Worm (Caenorhabditis elegans) whole organism, L1 larva: ENCODE data around the gene sqst-3.
"Not testable (repeated sequence)": the region's sequence is repeated elsewhere in the genome, so short reads cannot be mapped to it uniquely, and the experiment has no call there.

Experiments
- C04F5.9 ChIP-seq: sonication (generic microtip); optimal IDR thresholded peaks from 2 replicates; lab custom pipeline; 2016; ENCODE audit warnings: missing genetic modification characterization, missing compliant biosample characterization
- C16A3.4 ChIP-seq: fragments of 150-350 bp; optimal IDR thresholded peaks from 2 replicates; lab custom pipeline; 2014; ENCODE audit warnings: missing biosample characterization, missing genetic modification characterization
- C34B4.2 ChIP-seq: sonication (generic microtip); optimal IDR thresholded peaks from 2 replicates; lab custom pipeline; 2017; ENCODE audit warnings: mild to moderate bottlenecking, missing genetic modification characterization, missing compliant biosample characterization
- F16B12.6 ChIP-seq: fragments of 150-350 bp; optimal IDR thresholded peaks from 2 replicates; lab custom pipeline; 2014; ENCODE audit warnings: missing biosample characterization, missing genetic modification characterization
- Y116A8C.19 ChIP-seq: sonication (generic microtip); optimal IDR thresholded peaks from 2 replicates; lab custom pipeline; 2016; ENCODE audit warnings: missing compliant biosample characterization, missing genetic modification characterization, borderline replicate concordance
- ama-1 ChIP-seq: fragments of 150-350 bp; optimal IDR thresholded peaks from 2 replicates; lab custom pipeline; 2014
- ceh-82 ChIP-seq, 3 experiments: fragments of 150-350 bp in 1 of 3; sonication (generic microtip) in 2 of 3; optimal IDR thresholded peaks; 2 replicates each; lab custom pipeline; 2014 to 2017; ENCODE audit warnings: missing biosample characterization in 3 of 3, missing genetic modification characterization in 3 of 3
- dpl-1 ChIP-seq, 3 experiments: fragments of 150-350 bp in 2 of 3; sonication (generic microtip) in 1 of 3; optimal IDR thresholded peaks; 2 replicates each; lab custom pipeline; 2014 to 2017; ENCODE audit warnings: missing biosample characterization in 3 of 3, missing genetic modification characterization in 3 of 3, missing genetic modification reagents in 3 of 3
- efl-1 ChIP-seq, 4 experiments: fragments of 150-350 bp; optimal IDR thresholded peaks in 3 of 4; peaks in 1 of 4; 1 replicate in 1 of 4; 2 replicates in 3 of 4; lab custom pipeline; 2014; ENCODE audit warnings: missing biosample characterization in 2 of 4, missing genetic modification characterization in 2 of 4, missing genetic modification reagents in 2 of 4
- egl-13 ChIP-seq: sonication (generic microtip); optimal IDR thresholded peaks from 2 replicates; lab custom pipeline; 2016; ENCODE audit warnings: missing genotype, missing genetic modification reagents, missing genetic modification characterization, missing compliant biosample characterization
- elt-3 ChIP-seq, 6 experiments: fragments of 150-350 bp in 1 of 6; sonication (generic microtip); optimal IDR thresholded peaks; 2 replicates each; lab custom pipeline; 2017 to 2018; ENCODE audit warnings: missing biosample characterization in 6 of 6, missing genetic modification characterization in 6 of 6, inconsistent platforms in 1 of 6
- ets-5 ChIP-seq: fragments of 200-800 bp; sonication (Bioruptor generic); IDR thresholded peaks from 2 replicates; pipeline ENCODE4 v1.3.6; 2022; ENCODE audit warnings: missing genetic modification characterization, missing compliant biosample characterization
- fkh-10 ChIP-seq: sonication (generic microtip); optimal IDR thresholded peaks from 2 replicates; lab custom pipeline; 2017; ENCODE audit warnings: missing biosample characterization, missing genetic modification reagents, missing genetic modification characterization
- fkh-8 ChIP-seq: sonication (generic microtip); optimal IDR thresholded peaks from 2 replicates; lab custom pipeline; 2016; ENCODE audit warnings: mild to moderate bottlenecking, missing genetic modification characterization, missing compliant biosample characterization
- fos-1 ChIP-seq: fragments of 150-350 bp; optimal IDR thresholded peaks from 2 replicates; lab custom pipeline; 2014; ENCODE audit warnings: missing biosample characterization, missing genetic modification characterization
- hlh-4 ChIP-seq: sonication (generic microtip); optimal IDR thresholded peaks from 2 replicates; lab custom pipeline; 2016; ENCODE audit warnings: mild to moderate bottlenecking, missing genetic modification characterization, missing compliant biosample characterization
- hpl-2 ChIP-seq: fragments of 150-350 bp; optimal IDR thresholded peaks from 2 replicates; lab custom pipeline; 2014; ENCODE audit warnings: missing biosample characterization, missing genetic modification reagents, missing genetic modification characterization
- irx-1 ChIP-seq: sonication (generic microtip); optimal IDR thresholded peaks from 2 replicates; lab custom pipeline; 2016; ENCODE audit warnings: missing genetic modification characterization, missing compliant biosample characterization
- isw-1 ChIP-seq: fragments of 200-800 bp; sonication (Bioruptor generic); IDR thresholded peaks from 2 replicates; pipeline ENCODE4 v1.3.6; 2022; ENCODE audit warnings: missing genetic modification characterization, missing compliant biosample characterization
- lin-39 ChIP-seq: fragments of 150-350 bp; optimal IDR thresholded peaks from 2 replicates; lab custom pipeline; 2014; ENCODE audit warnings: missing biosample characterization, missing genetic modification reagents, missing genetic modification characterization
- lsy-2 ChIP-seq, 2 experiments: fragments of 150-350 bp; optimal IDR thresholded peaks; 2 replicates each; lab custom pipeline; 2014; ENCODE audit warnings: missing biosample characterization in 2 of 2, missing genetic modification characterization in 2 of 2
- mef-2 ChIP-seq: fragments of 150-350 bp; optimal IDR thresholded peaks from 2 replicates; lab custom pipeline; 2014; ENCODE audit warnings: missing biosample characterization, missing genetic modification characterization
- nhr-20 ChIP-seq: sonication (generic microtip); optimal IDR thresholded peaks from 2 replicates; lab custom pipeline; 2016; ENCODE audit warnings: mild to moderate bottlenecking, missing genetic modification characterization, missing compliant biosample characterization
- nhr-47 ChIP-seq: sonication (generic microtip); optimal IDR thresholded peaks from 2 replicates; lab custom pipeline; 2016; ENCODE audit warnings: mild to moderate bottlenecking, missing genetic modification characterization, moderate library complexity, missing compliant biosample characterization
- nhr-76 ChIP-seq: sonication (generic microtip); optimal IDR thresholded peaks from 2 replicates; lab custom pipeline; 2017; ENCODE audit warnings: missing biosample characterization, missing genetic modification characterization
- nhr-84 ChIP-seq: sonication (generic microtip); optimal IDR thresholded peaks from 2 replicates; lab custom pipeline; 2017; ENCODE audit warnings: missing biosample characterization, missing genetic modification characterization
- nhr-90 ChIP-seq: sonication (generic microtip); optimal IDR thresholded peaks from 2 replicates; lab custom pipeline; 2016; ENCODE audit warnings: mild to moderate bottlenecking, missing genetic modification characterization, missing compliant biosample characterization; ENCODE audit not compliant: poor library complexity
- pax-3 ChIP-seq: fragments of 200-800 bp; sonication (Bioruptor generic); optimal IDR thresholded peaks from 2 replicates; lab custom pipeline; 2018; ENCODE audit warnings: mild to moderate bottlenecking, missing genetic modification characterization, moderate library complexity, missing compliant biosample characterization
- pqm-1 ChIP-seq: sonication (generic microtip); optimal IDR thresholded peaks from 3 replicates; lab custom pipeline; 2017; ENCODE audit warnings: missing biosample characterization, missing genetic modification characterization
- snu-23 ChIP-seq: sonication (generic microtip); optimal IDR thresholded peaks from 2 replicates; lab custom pipeline; 2016; ENCODE audit warnings: missing genetic modification characterization, missing compliant biosample characterization
- sptf-1 ChIP-seq: fragments of 150-350 bp; optimal IDR thresholded peaks from 2 replicates; lab custom pipeline; 2014; ENCODE audit warnings: missing biosample characterization, missing genetic modification characterization
- tbx-2 ChIP-seq: sonication (generic microtip); optimal IDR thresholded peaks from 2 replicates; lab custom pipeline; 2016; ENCODE audit warnings: missing genetic modification characterization, missing compliant biosample characterization
- tlp-1 ChIP-seq: fragments of 150-350 bp; optimal IDR thresholded peaks from 2 replicates; lab custom pipeline; 2014; ENCODE audit warnings: missing biosample characterization, missing genetic modification characterization
- unc-30 ChIP-seq: sonication (generic microtip); optimal IDR thresholded peaks from 2 replicates; lab custom pipeline; 2017; ENCODE audit warnings: missing biosample characterization, missing genetic modification characterization
- unc-62 ChIP-seq: fragments of 150-350 bp; optimal IDR thresholded peaks from 2 replicates; lab custom pipeline; 2014; ENCODE audit warnings: missing biosample characterization, missing genetic modification reagents, missing genetic modification characterization
- unc-98 ChIP-seq: fragments of 200-800 bp; sonication (Bioruptor generic); IDR thresholded peaks from 2 replicates; pipeline ENCODE4 v1.3.6; 2022; ENCODE audit warnings: missing genetic modification characterization, missing compliant biosample characterization
- vab-15 ChIP-seq: sonication (generic microtip); optimal IDR thresholded peaks from 2 replicates; lab custom pipeline; 2017; ENCODE audit warnings: missing genotype, mild to moderate bottlenecking, missing genetic modification characterization, missing compliant biosample characterization
- zip-4 ChIP-seq: fragments of 200-800 bp; sonication (Bioruptor generic); optimal IDR thresholded peaks from 2 replicates; lab custom pipeline; 2018; ENCODE audit warnings: mild to moderate bottlenecking, missing genetic modification characterization, moderate library complexity, missing compliant biosample characterization

sqst-3 gene

ce11 chrV:19262349-19262748 is 31.8 kb downstream of the sqst-3 start, which contains the start of gene F21D9.2:
Gene F21D9.2, minus strand, starts transcription at chrV:19262449.
- no peak for TF ChIP-seq C04F5.9 (tag; lab: Kevin White, UChicago)
- TF ChIP-seq efl-1 (optimal IDR thresholded peaks at IDR 0.05; lab: Kevin White, UChicago), result no peak
- TF ChIP-seq efl-1 (GFP tag; optimal IDR thresholded peaks at IDR 0.05 in 1 of 2; lab: Kevin White, UChicago), result no peak
- TF ChIP-seq nhr-20 (tag; lab: Kevin White, UChicago), result no peak
- TF ChIP-seq unc-30 (tag; lab: Kevin White, UChicago), result no peak
- TF ChIP-seq fkh-8 (tag; lab: Kevin White, UChicago), result no peak
- no peak for TF ChIP-seq ceh-82 (tag; optimal IDR thresholded peaks at IDR 0.05; lab: Kevin White, UChicago)
- no peak for TF ChIP-seq C34B4.2
- TF ChIP-seq lsy-2 (tag; optimal IDR thresholded peaks at IDR 0.05; lab: Kevin White, UChicago), result no peak
- TF ChIP-seq hlh-4, result no peak
- TF ChIP-seq C16A3.4 (tag; lab: Kevin White, UChicago), result no peak
- no peak for TF ChIP-seq nhr-47 (tag; lab: Kevin White, UChicago)
- no peak for TF ChIP-seq pqm-1 (tag; lab: Kevin White, UChicago)
- no peak for TF ChIP-seq fos-1 (tag; lab: Kevin White, UChicago)
- no peak for TF ChIP-seq isw-1 (GFP tag; lab: Robert Waterston, UW)
- TF ChIP-seq hpl-2 (GFP tag; lab: Kevin White, UChicago), result no peak

DNA sequence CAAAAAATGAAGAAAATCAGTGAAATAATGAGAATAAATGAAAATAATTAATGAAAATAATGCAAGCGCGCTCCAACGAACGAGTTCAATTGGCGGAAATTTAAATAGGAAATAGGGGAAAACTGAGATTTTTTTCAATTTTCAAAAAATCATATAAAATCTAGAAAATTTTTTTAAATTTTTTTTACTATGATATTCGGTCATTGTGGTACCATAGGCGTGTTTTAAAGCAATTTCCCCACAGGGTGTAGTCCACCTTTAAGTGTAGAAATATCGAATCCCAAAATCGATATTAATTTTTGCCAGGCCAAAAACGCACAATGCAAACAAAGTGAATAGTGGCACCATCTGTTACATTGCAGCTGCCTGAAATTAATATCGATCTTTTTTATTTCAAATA is 33.6 kb downstream of the sqst-3 start, which contains the start of gene F21D9.1:
TSS of gene F21D9.1 (plus strand) at position 301 of the 400 bp plus-strand sequence.
- TF ChIP-seq lin-39 (tag; lab: Kevin White, UChicago); egl-13 (tag; lab: Kevin White, UChicago); isw-1 (GFP tag; lab: Robert Waterston, UW): not testable (repeated sequence)

DNA sequence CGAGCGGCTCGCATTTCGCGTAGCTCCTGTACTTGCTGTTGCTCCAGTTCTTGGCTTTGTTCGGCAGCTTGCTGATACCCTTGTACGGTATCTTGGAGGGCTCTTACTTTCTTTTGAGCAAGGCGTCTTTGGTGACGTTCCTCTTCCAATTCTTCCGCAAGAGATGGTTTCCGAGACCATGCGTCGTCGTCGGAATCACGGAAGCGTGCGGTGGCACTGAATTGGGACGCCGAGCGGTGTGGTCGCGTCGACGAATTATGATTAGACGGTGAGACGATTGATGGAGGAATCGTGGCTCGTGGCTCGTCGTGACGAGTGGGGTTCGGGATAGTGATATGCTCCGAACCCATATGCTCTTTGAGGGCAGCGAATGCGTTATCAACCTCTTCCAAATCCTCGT is 45.8 kb downstream of the sqst-3 start:
- TF ChIP-seq tbx-2 (tag; lab: Kevin White, UChicago) (no peak), unc-98 (no peak), nhr-76 (no peak), fkh-10 (GFP tag; lab: Kevin White, UChicago) (no peak), hlh-4 (no peak), snu-23 (GFP tag; lab: Kevin White, UChicago) (no peak), C34B4.2 (no peak), lsy-2 (tag; optimal IDR thresholded peaks at IDR 0.05; lab: Kevin White, UChicago) (no peak), unc-62 (GFP tag; lab: Kevin White, UChicago) (no peak), isw-1 (GFP tag; lab: Robert Waterston, UW) (no peak), pqm-1 (tag; lab: Kevin White, UChicago) (no peak), dpl-1 (GFP tag; optimal IDR thresholded peaks at IDR 0.05; lab: Kevin White, UChicago) (no peak), zip-4 (GFP tag; lab: Kevin White, UChicago) (no peak), vab-15 (tag; lab: Kevin White, UChicago) (no peak), Y116A8C.19 (no peak), elt-3 (tag; optimal IDR thresholded peaks at IDR 0.05; lab: Kevin White, UChicago) (no peak)

ce11 chrV:19278488-19278887 is 47.9 kb downstream of the sqst-3 start:
- TF ChIP-seq tlp-1 (no peak), elt-3 (tag; optimal IDR thresholded peaks at IDR 0.05; lab: Kevin White, UChicago) (no peak), nhr-90 (tag; lab: Kevin White, UChicago) (no peak), ets-5 (no peak), vab-15 (tag; lab: Kevin White, UChicago) (no peak), unc-30 (tag; lab: Kevin White, UChicago) (no peak), fkh-8 (tag; lab: Kevin White, UChicago) (no peak), irx-1 (tag; lab: Kevin White, UChicago) (no peak), ama-1 (lab: Kevin White, UChicago) (no peak)

DNA sequence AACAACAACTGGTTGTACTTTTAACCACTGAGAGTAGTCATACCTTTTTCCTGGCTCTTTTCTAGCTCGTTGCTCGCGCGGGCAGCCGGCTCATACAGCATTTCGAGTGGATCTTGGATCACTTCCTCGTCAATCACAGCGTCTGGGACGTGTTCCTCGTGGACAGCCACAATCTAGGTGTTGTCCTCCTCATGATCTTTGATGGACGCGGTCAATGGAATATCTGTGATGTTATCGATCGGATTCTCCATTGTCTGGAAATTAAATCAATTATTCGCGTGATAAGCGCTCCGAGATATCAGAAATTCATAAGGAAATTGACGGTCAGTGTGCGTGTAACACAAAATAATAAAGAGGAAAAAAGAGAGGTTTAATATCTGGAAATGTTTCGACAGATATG is 49.3 kb downstream of the sqst-3 start, which contains the start of gene F21D9.8:
TSS of gene F21D9.8 (minus strand) at position 101 of the 400 bp plus-strand sequence.
- TF ChIP-seq mef-2 (no peak), sptf-1 (no peak), C34B4.2 (no peak), F16B12.6 (no peak), nhr-84 (no peak), pax-3 (tag; lab: Kevin White, UChicago) (no peak), zip-4 (GFP tag; lab: Kevin White, UChicago) (no peak)
